Worm (Caenorhabditis elegans): Measurements from ENCODE around the gene rom-2.

DNA sequence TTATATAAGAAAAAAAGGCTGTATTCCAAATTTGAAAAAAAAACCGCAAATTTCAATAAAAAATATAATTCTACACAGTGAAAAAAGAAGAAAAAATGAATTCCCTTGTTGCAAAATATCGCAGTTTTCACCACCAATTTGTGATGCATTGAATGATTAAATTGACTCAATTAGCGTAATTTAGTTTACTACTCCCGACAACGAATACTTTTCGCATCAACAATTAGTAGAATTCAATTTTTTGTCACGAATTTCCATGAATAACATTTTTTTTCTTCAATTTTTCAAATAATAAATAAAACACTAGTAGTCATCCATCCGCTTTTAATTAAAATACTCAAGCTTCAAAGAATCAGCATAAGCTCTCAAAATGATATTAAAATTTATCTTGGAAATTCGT is 10.1 kb downstream of the rom-2 start:
- TF ChIP-seq somi-1 (GFP tag; optimal IDR thresholded peaks at IDR 0.05) = no peak
- TF ChIP-seq unc-62 (GFP tag; optimal IDR thresholded peaks at IDR 0.05) = no peak
- TF ChIP-seq rcor-1 (GFP tag; IDR thresholded peaks at IDR 0.05) = no peak
- no peak for TF ChIP-seq cebp-2 (GFP tag; IDR thresholded peaks at IDR 0.05)
- no peak for TF ChIP-seq bed-1 (GFP tag; IDR thresholded peaks at IDR 0.05)
- TF ChIP-seq ama-1 (optimal IDR thresholded peaks at IDR 0.05) = no peak
- TF ChIP-seq ama-1 (GFP tag; optimal IDR thresholded peaks at IDR 0.05) = no peak
- TF ChIP-seq gei-17 (GFP tag; optimal IDR thresholded peaks at IDR 0.05) = no peak
- TF ChIP-seq rec-8 (tag; optimal IDR thresholded peaks at IDR 0.05) = no peak
- TF ChIP-seq ceh-100 (GFP tag; IDR thresholded peaks at IDR 0.05) = no peak
- no peak for TF ChIP-seq ceh-79 (tag; optimal IDR thresholded peaks at IDR 0.05)
- no peak for TF ChIP-seq rpc-1 (optimal IDR thresholded peaks at IDR 0.05)
- TF ChIP-seq rpc-1 (tag; optimal IDR thresholded peaks at IDR 0.05) = no peak
- TF ChIP-seq hmg-1.2 (GFP tag; IDR thresholded peaks at IDR 0.05) = no peak
- TF ChIP-seq zfh-2 (GFP tag; conservative IDR thresholded peaks at IDR 0.05) = no peak
- TF ChIP-seq dpl-1 (GFP tag; optimal IDR thresholded peaks at IDR 0.05) = no peak

All from whole organism, young adult.